Worm (Caenorhabditis elegans) whole organism, L4/young adult: ENCODE measurements around the gene cnc-6.

ENCODE experiments used
- W03F9.2 ChIP-seq: fragments of 150-350 bp; optimal IDR thresholded peaks from 2 replicates; lab custom pipeline; 2014; ENCODE audit warnings: missing biosample characterization, missing genetic modification characterization
- dao-5 ChIP-seq: sonication (generic microtip); optimal IDR thresholded peaks from 2 replicates; lab custom pipeline; 2016; ENCODE audit warnings: missing genotype, missing genetic modification characterization, moderate library complexity, missing compliant biosample characterization
- him-1 ChIP-seq: sonication (generic microtip); optimal IDR thresholded peaks from 2 replicates; lab custom pipeline; 2016; ENCODE audit warnings: missing genotype, missing genetic modification reagents, missing genetic modification characterization, missing compliant biosample characterization

DNA sequence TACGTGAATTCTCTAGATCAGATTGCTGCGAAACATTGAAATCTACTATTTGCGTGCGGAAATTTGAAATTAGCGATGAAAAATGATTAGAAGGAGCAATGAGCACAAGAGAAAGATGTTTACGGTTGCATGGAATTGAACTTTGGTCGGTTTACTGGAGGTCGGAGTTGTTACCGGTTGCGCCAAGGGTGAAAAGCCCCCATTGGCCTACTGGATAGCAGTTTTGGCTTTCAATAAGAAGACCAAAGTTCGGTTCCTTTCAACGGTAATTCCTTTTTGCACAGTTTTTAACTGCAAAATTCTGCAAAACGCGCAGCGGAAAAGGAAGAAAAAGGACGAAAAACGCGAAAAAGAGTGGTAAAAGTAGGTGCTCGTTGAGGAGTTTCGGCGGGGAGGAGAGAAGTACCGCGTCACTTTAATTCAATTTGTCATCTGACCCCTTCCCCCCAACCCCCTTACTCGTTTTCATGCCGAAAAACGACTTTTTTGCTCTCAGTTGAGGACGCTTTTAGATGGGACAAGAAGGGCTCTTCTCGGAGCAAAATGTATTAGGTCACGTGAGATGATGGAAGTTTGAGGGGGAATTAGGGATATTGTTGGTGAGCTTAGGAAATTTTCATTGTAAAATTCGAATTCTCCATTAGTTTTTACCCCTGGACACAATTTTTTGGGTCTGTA is 17.7 kb upstream of the cnc-6 start:
- TF ChIP-seq him-1 (no peak), W03F9.2 (tag; lab: Kevin White, UChicago) (no peak), dao-5 (tag; lab: Kevin White, UChicago) (no peak)
